Worm (Caenorhabditis elegans): ENCODE results near the gene sdz-33.
"Not testable (repeated sequence)": the region's sequence is repeated elsewhere in the genome, so short reads cannot be mapped to it uniquely, and the experiment has no call there.

- TF ChIP-seq nhr-11, nhr-23, lin-11, R02D3.7 (tag; optimal IDR thresholded peaks at IDR 0.05): not testable (repeated sequence)
These were observed 23.6 kb upstream of the sdz-33 start, which contains the start of gene fbxb-22 for ce11 chrIII:11883694-11884093.
